Worm (Caenorhabditis elegans) whole organism, L2 larva: ENCODE measurements around the gene grd-11.

Experiments used
- C34F6.9 ChIP-seq: fragments of 150-350 bp; optimal IDR thresholded peaks from 2 replicates; lab custom pipeline; 2014; ENCODE audit warnings: missing biosample characterization, missing genetic modification characterization
- F13H6.1 ChIP-seq: sonication (generic microtip); optimal IDR thresholded peaks from 2 replicates; lab custom pipeline; 2016; ENCODE audit warnings: missing genetic modification characterization, missing compliant biosample characterization
- R02D3.7 ChIP-seq: fragments of 150-350 bp; optimal IDR thresholded peaks from 2 replicates; lab custom pipeline; 2014; ENCODE audit warnings: missing biosample characterization, missing genetic modification characterization
- Y55F3AM.14 ChIP-seq: fragments of 200-800 bp; sonication (Bioruptor generic); optimal IDR thresholded peaks from 2 replicates; lab custom pipeline; 2018; ENCODE audit warnings: mild to moderate bottlenecking, missing genetic modification characterization, missing compliant biosample characterization
- ZK546.5 ChIP-seq: sonication (generic microtip); optimal IDR thresholded peaks from 2 replicates; lab custom pipeline; 2017; ENCODE audit warnings: missing biosample characterization, missing genetic modification characterization
- alr-1 ChIP-seq: fragments of 150-350 bp; optimal IDR thresholded peaks from 2 replicates; lab custom pipeline; 2014; ENCODE audit warnings: missing biosample characterization, missing genetic modification characterization
- aly-2 ChIP-seq: fragments of 150-350 bp; optimal IDR thresholded peaks from 2 replicates; lab custom pipeline; 2014; ENCODE audit warnings: missing biosample characterization, missing genetic modification characterization
- ama-1 ChIP-seq: fragments of 150-350 bp; optimal IDR thresholded peaks from 2 replicates; lab custom pipeline; 2018; ENCODE audit warnings: inconsistent platforms
- blmp-1 ChIP-seq: sonication (generic microtip); optimal IDR thresholded peaks from 2 replicates; lab custom pipeline; 2017; ENCODE audit warnings: missing genetic modification characterization, mild to moderate bottlenecking, missing compliant biosample characterization, antibody characterized with exemption, moderate library complexity; ENCODE audit not compliant: insufficient read depth
- ceh-82 ChIP-seq: fragments of 150-350 bp; optimal IDR thresholded peaks from 2 replicates; lab custom pipeline; 2014; ENCODE audit warnings: missing biosample characterization, missing genetic modification characterization
- crh-2 ChIP-seq: sonication (generic microtip); optimal IDR thresholded peaks from 2 replicates; lab custom pipeline; 2017; ENCODE audit warnings: missing biosample characterization, missing genetic modification characterization
- dmd-4 ChIP-seq: sonication (generic microtip); optimal IDR thresholded peaks from 2 replicates; lab custom pipeline; 2017; ENCODE audit warnings: missing biosample characterization, missing genetic modification characterization
- egl-27 ChIP-seq: sonication (generic microtip); optimal IDR thresholded peaks from 3 replicates; lab custom pipeline; 2017; ENCODE audit warnings: missing biosample characterization, missing genetic modification reagents, missing genetic modification characterization
- fos-1 ChIP-seq: fragments of 150-350 bp; optimal IDR thresholded peaks from 2 replicates; lab custom pipeline; 2014; ENCODE audit warnings: missing biosample characterization, missing genetic modification characterization
- gmeb-1 ChIP-seq: fragments of 150-350 bp; optimal IDR thresholded peaks from 2 replicates; lab custom pipeline; 2014; ENCODE audit warnings: missing biosample characterization, missing genetic modification characterization
- lin-11 ChIP-seq: fragments of 150-350 bp; sonication (generic microtip); optimal IDR thresholded peaks from 2 replicates; lab custom pipeline; 2014; ENCODE audit warnings: missing biosample characterization, missing genetic modification characterization, inconsistent platforms, mixed read lengths
- lin-39 ChIP-seq: fragments of 150-350 bp; optimal IDR thresholded peaks from 2 replicates; lab custom pipeline; 2014; ENCODE audit warnings: missing biosample characterization, missing genetic modification reagents, missing genetic modification characterization
- lsy-2 ChIP-seq, 2 experiments: fragments of 150-350 bp in 1 of 2; sonication (generic microtip) in 1 of 2; optimal IDR thresholded peaks; 2 replicates each; lab custom pipeline; 2014 to 2017; ENCODE audit warnings: missing biosample characterization in 2 of 2, missing genetic modification characterization in 2 of 2
- mab-5 ChIP-seq: fragments of 150-350 bp; optimal IDR thresholded peaks from 2 replicates; lab custom pipeline; 2014; ENCODE audit warnings: missing biosample characterization, missing genetic modification characterization
- mbf-1 ChIP-seq: sonication (generic microtip); optimal IDR thresholded peaks from 2 replicates; lab custom pipeline; 2017; ENCODE audit warnings: missing biosample characterization, missing genetic modification characterization
- nhr-10 ChIP-seq: sonication (generic microtip); optimal IDR thresholded peaks from 2 replicates; lab custom pipeline; 2017; ENCODE audit warnings: missing biosample characterization, missing genetic modification characterization
- nhr-11 ChIP-seq: fragments of 150-350 bp; optimal IDR thresholded peaks from 2 replicates; lab custom pipeline; 2014; ENCODE audit warnings: missing biosample characterization, missing genetic modification characterization
- nhr-12 ChIP-seq: fragments of 150-350 bp; optimal IDR thresholded peaks from 2 replicates; lab custom pipeline; 2014; ENCODE audit warnings: missing biosample characterization, missing genetic modification characterization
- nhr-129 ChIP-seq: fragments of 150-350 bp; optimal IDR thresholded peaks from 2 replicates; lab custom pipeline; 2014; ENCODE audit warnings: missing biosample characterization, missing genetic modification characterization
- nhr-21 ChIP-seq: fragments of 150-350 bp; optimal IDR thresholded peaks from 2 replicates; lab custom pipeline; 2014; ENCODE audit warnings: missing biosample characterization, missing genetic modification characterization
- nhr-237 ChIP-seq: fragments of 150-350 bp; optimal IDR thresholded peaks from 2 replicates; lab custom pipeline; 2014; ENCODE audit warnings: missing biosample characterization, missing genetic modification characterization
- nhr-25 ChIP-seq: fragments of 150-350 bp; sonication (generic microtip); optimal IDR thresholded peaks from 3 replicates; lab custom pipeline; 2014; ENCODE audit warnings: missing biosample characterization, missing genetic modification characterization
- nhr-6 ChIP-seq: fragments of 150-350 bp; optimal IDR thresholded peaks from 2 replicates; lab custom pipeline; 2014; ENCODE audit warnings: missing biosample characterization, missing genetic modification characterization
- nhr-77 ChIP-seq: fragments of 150-350 bp; optimal IDR thresholded peaks from 2 replicates; lab custom pipeline; 2014; ENCODE audit warnings: missing biosample characterization, missing genetic modification characterization
- peb-1 ChIP-seq: fragments of 150-350 bp; optimal IDR thresholded peaks from 2 replicates; lab custom pipeline; 2014; ENCODE audit warnings: missing biosample characterization, missing genetic modification characterization
- sem-4 ChIP-seq: fragments of 150-350 bp; optimal IDR thresholded peaks from 2 replicates; lab custom pipeline; 2014; ENCODE audit warnings: missing biosample characterization, missing genetic modification reagents, missing genetic modification characterization
- skn-1 ChIP-seq: sonication (generic microtip); optimal IDR thresholded peaks from 2 replicates; lab custom pipeline; 2017; ENCODE audit warnings: missing biosample characterization, missing genetic modification characterization
- sma-9 ChIP-seq, 2 experiments: fragments of 150-350 bp in 1 of 2; sonication (generic microtip) in 1 of 2; optimal IDR thresholded peaks; 2 replicates each; lab custom pipeline; 2014 to 2016; ENCODE audit warnings: missing genetic modification characterization in 2 of 2, mild to moderate bottlenecking in 1 of 2, missing biosample characterization in 1 of 2, missing compliant biosample characterization in 1 of 2, missing genetic modification reagents in 1 of 2, moderate library complexity in 1 of 2
- snpc-4 ChIP-seq: fragments of 150-350 bp; optimal IDR thresholded peaks from 2 replicates; lab custom pipeline; 2014; ENCODE audit warnings: missing biosample characterization, missing genetic modification characterization
- unc-39 ChIP-seq: fragments of 150-350 bp; optimal IDR thresholded peaks from 2 replicates; lab custom pipeline; 2014; ENCODE audit warnings: missing biosample characterization, missing genetic modification characterization
- unc-55 ChIP-seq: fragments of 150-350 bp; sonication (generic microtip); optimal IDR thresholded peaks from 3 replicates; lab custom pipeline; 2014; ENCODE audit warnings: missing biosample characterization, missing genetic modification reagents, missing genetic modification characterization
- zag-1 ChIP-seq: fragments of 150-350 bp; optimal IDR thresholded peaks from 2 replicates; lab custom pipeline; 2014; ENCODE audit warnings: missing biosample characterization, missing genetic modification characterization
- ztf-1 ChIP-seq: fragments of 200-800 bp; sonication (Bioruptor generic); conservative IDR thresholded peaks from 2 replicates; pipeline ENCODE4 v1.3.6; 2022; ENCODE audit warnings: missing genetic modification characterization, missing compliant biosample characterization
- ztf-11 ChIP-seq: sonication (generic microtip); optimal IDR thresholded peaks from 2 replicates; lab custom pipeline; 2017; ENCODE audit warnings: missing biosample characterization, missing genetic modification characterization
- ztf-4 ChIP-seq: fragments of 150-350 bp; optimal IDR thresholded peaks from 2 replicates; lab custom pipeline; 2014; ENCODE audit warnings: missing biosample characterization, missing genetic modification characterization

grd-11 gene

DNA sequence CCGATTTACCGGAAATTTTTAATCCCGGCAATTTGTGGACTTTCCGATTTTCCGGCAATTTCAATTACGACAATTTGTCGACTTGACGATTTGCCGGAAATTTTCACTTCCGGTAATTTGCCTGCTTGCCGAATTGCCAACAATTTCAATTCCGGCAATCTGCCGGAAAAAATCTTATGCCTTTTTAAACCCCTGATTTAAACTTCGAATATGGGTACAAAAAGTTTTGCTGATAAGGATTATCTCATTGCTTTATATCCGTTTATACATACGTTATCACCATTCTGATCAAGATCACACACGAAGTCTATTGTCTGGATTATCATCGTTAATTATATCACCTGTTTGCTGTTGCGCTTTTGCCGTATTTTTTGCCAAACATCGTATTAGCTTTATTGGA, at the start of gene grd-11:
Gene grd-11 (plus strand): TSS at position 301 of the 400 bp plus-strand sequence.
- no peak for TF ChIP-seq crh-2 (tag; lab: Kevin White, UChicago)
- TF ChIP-seq nhr-10 (tag; lab: Kevin White, UChicago), result no peak
- no peak for TF ChIP-seq ZK546.5 (tag; lab: Kevin White, UChicago)
- no peak for TF ChIP-seq ama-1
- TF ChIP-seq aly-2, result no peak
- no peak for TF ChIP-seq alr-1 (tag; lab: Kevin White, UChicago)
- TF ChIP-seq nhr-21 (tag; lab: Kevin White, UChicago), result no peak
- TF ChIP-seq sem-4 (tag; lab: Kevin White, UChicago), result no peak
- no peak for TF ChIP-seq nhr-25 (tag; lab: Kevin White, UChicago)
- TF ChIP-seq peb-1, result no peak
- TF ChIP-seq skn-1, result no peak
- TF ChIP-seq nhr-237 (tag; lab: Kevin White, UChicago), result no peak
- no peak for TF ChIP-seq nhr-129 (tag; lab: Kevin White, UChicago)
- TF ChIP-seq gmeb-1 (tag; lab: Kevin White, UChicago), result no peak
- TF ChIP-seq nhr-77 (tag; lab: Kevin White, UChicago), result no peak
- no peak for TF ChIP-seq ztf-4 (tag; lab: Kevin White, UChicago)
- no peak for TF ChIP-seq R02D3.7
- no peak for TF ChIP-seq nhr-6 (tag; lab: Kevin White, UChicago)

DNA sequence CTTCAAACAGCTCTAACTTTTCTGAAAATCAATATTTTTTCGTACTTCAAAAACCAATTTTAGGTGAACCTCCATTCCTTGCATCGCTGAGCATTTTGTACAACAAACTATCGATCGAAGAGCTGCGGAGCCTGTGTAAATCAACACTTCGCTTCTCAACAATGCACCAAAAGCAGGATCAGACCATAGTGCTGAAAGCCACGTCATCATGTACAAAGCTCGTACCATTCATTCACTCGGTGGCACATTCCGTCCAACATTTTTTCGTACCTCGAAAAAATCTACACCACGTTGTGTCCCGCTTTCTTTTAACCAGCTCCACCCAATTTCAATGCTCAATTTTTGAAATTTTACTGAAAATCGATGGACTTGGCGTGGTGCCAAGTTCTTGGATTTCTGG, 46.0 kb upstream of the grd-11 start, which contains the start of gene ZC15.10:
Gene ZC15.10 (plus strand): TSS at position 162 of the 400 bp plus-strand sequence.
- TF ChIP-seq lsy-2 (tag; optimal IDR thresholded peaks at IDR 0.05; lab: Kevin White, UChicago) (no peak), nhr-11 (tag; lab: Kevin White, UChicago) (no peak), nhr-6 (tag; lab: Kevin White, UChicago) (no peak), alr-1 (tag; lab: Kevin White, UChicago) (no peak), sma-9 (GFP tag; optimal IDR thresholded peaks at IDR 0.05; lab: Kevin White, UChicago) (no peak), sma-9 (tag; optimal IDR thresholded peaks at IDR 0.05; lab: Kevin White, UChicago) (no peak), R02D3.7 (no peak), nhr-129 (tag; lab: Kevin White, UChicago) (no peak), unc-39 (no peak), ZK546.5 (tag; lab: Kevin White, UChicago) (no peak), nhr-21 (tag; lab: Kevin White, UChicago) (no peak), dmd-4 (tag; lab: Kevin White, UChicago) (no peak), zag-1 (tag; lab: Kevin White, UChicago) (no peak), skn-1 (no peak), Y55F3AM.14 (GFP tag; lab: Kevin White, UChicago) (no peak), egl-27 (tag; lab: Kevin White, UChicago) (no peak), ztf-1 (GFP tag; lab: Robert Waterston, UW) (no peak), nhr-12 (tag; lab: Kevin White, UChicago) (no peak)
- TF ChIP-seq, all 48 proteins: peak for 0

DNA sequence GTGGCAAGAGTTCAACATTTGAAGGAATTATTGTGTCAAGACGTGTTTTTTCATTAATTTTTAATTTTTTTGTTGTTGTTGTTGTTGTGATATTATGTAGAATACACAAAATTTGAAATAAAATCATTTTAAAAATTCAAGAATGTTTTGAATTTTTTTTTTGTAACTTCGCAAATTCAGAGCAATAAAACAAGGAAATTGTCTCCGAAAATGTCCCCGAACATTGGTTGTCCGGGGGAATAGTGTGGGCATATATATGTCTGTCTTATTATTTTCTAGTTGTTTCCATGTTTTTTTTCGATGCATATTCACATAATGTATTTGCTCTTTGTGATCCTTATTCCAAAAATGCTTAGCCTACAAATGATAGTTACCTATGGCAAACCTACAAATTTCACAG, 45.1 kb upstream of the grd-11 start, which contains the start of gene clec-262:
Gene clec-262 (plus strand): TSS at position 301 of the 400 bp plus-strand sequence.
- TF ChIP-seq lsy-2 (tag; optimal IDR thresholded peaks at IDR 0.05; lab: Kevin White, UChicago) (no peak), unc-55 (no peak), Y55F3AM.14 (GFP tag; lab: Kevin White, UChicago) (no peak), blmp-1 (tag; lab: Kevin White, UChicago) (no peak), nhr-12 (tag; lab: Kevin White, UChicago) (no peak), lin-11 (tag; lab: Kevin White, UChicago) (no peak), fos-1 (tag; lab: Kevin White, UChicago) (no peak)

DNA sequence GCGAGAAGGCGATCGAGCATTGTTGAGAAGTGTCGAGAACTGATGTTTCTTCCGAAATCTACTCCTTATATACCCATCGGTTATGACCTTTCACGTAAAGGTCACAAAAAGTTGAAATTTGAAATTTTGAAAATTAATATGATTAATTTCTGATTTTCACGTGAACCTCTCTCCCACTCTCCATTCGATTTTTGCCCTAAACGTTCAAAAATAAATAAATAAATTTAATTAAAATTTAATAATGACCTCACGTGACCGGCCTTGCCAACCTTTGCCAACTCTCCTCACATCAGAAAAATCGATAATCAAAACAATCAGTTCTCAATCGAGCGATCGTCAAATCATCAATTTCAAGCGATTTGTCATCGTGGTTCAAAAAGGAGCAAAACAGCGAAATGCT, 39.1 kb upstream of the grd-11 start, which contains the start of gene Y113G7C.1:
Gene Y113G7C.1 (plus strand): TSS at position 301 of the 400 bp plus-strand sequence.
- TF ChIP-seq unc-55, result no peak
- TF ChIP-seq ztf-11 (tag; lab: Kevin White, UChicago), result no peak
- TF ChIP-seq blmp-1 (tag; lab: Kevin White, UChicago), result no peak
- no peak for TF ChIP-seq nhr-129 (tag; lab: Kevin White, UChicago)
- no peak for TF ChIP-seq snpc-4 (tag; lab: Kevin White, UChicago)
- no peak for TF ChIP-seq peb-1
- TF ChIP-seq lin-11 (tag; lab: Kevin White, UChicago), result no peak
- TF ChIP-seq sem-4 (tag; lab: Kevin White, UChicago), result no peak
- no peak for TF ChIP-seq lin-39
- TF ChIP-seq sma-9 (GFP tag; optimal IDR thresholded peaks at IDR 0.05; lab: Kevin White, UChicago), result no peak
- no peak for TF ChIP-seq sma-9 (tag; optimal IDR thresholded peaks at IDR 0.05; lab: Kevin White, UChicago)
- no peak for TF ChIP-seq mab-5 (tag; lab: Kevin White, UChicago)
- no peak for TF ChIP-seq ceh-82 (tag; lab: Kevin White, UChicago)
- no peak for TF ChIP-seq ama-1
- no peak for TF ChIP-seq zag-1 (tag; lab: Kevin White, UChicago)
- no peak for TF ChIP-seq F13H6.1 (tag; lab: Kevin White, UChicago)
- TF ChIP-seq C34F6.9 (tag; lab: Kevin White, UChicago), result no peak
- no peak for TF ChIP-seq unc-39
- TF ChIP-seq ZK546.5 (tag; lab: Kevin White, UChicago), result no peak
- TF ChIP-seq mbf-1 (tag; lab: Kevin White, UChicago), result no peak
- TF ChIP-seq, all 48 proteins: peak for 0
